Worm (Caenorhabditis elegans): ENCODE results near the gene T03D8.6.

T03D8.6 gene

ce11 chrV:20783642-20784041 is 36.5 kb downstream of the T03D8.6 start:
- TF ChIP-seq snpc-4 (tag; optimal IDR thresholded peaks at IDR 0.05) (no peak), mdl-1 (tag; optimal IDR thresholded peaks at IDR 0.05) (no peak), elt-1 (tag; optimal IDR thresholded peaks at IDR 0.05) (no peak), nhr-23 (tag; optimal IDR thresholded peaks at IDR 0.05) (no peak), nhr-6 (tag; optimal IDR thresholded peaks at IDR 0.05) (no peak), gmeb-1 (tag; optimal IDR thresholded peaks at IDR 0.05) (no peak), F13H6.1 (tag; optimal IDR thresholded peaks at IDR 0.05) (no peak), nhr-11 (tag; optimal IDR thresholded peaks at IDR 0.05) (no peak), lsy-2 (tag; optimal IDR thresholded peaks at IDR 0.05) (no peak), Y55F3AM.14 (GFP tag; optimal IDR thresholded peaks at IDR 0.05) (no peak), ztf-11 (tag; optimal IDR thresholded peaks at IDR 0.05) (no peak), nhr-10 (tag; optimal IDR thresholded peaks at IDR 0.05) (no peak), nhr-25 (tag; optimal IDR thresholded peaks at IDR 0.05) (no peak), lin-13 (GFP tag; optimal IDR thresholded peaks at IDR 0.05) (no peak), lin-39 (tag; optimal IDR thresholded peaks at IDR 0.05) (no peak), peb-1 (tag; optimal IDR thresholded peaks at IDR 0.05) (no peak), elt-3 (tag; optimal IDR thresholded peaks at IDR 0.05) (no peak)

- TF ChIP-seq lsy-2 (tag; optimal IDR thresholded peaks at IDR 0.05) (peak in 1 of 2 experiments; percentile 78), unc-62 (GFP tag; optimal IDR thresholded peaks at IDR 0.05) (no peak), sma-9 (GFP tag; optimal IDR thresholded peaks at IDR 0.05) (peak; percentile 84), sma-9 (tag; optimal IDR thresholded peaks at IDR 0.05) (no peak), skn-1 (tag; optimal IDR thresholded peaks at IDR 0.05) (no peak), nhr-12 (tag; optimal IDR thresholded peaks at IDR 0.05) (no peak), F13H6.1 (tag; optimal IDR thresholded peaks at IDR 0.05) (peak; percentile 69), egl-27 (tag; optimal IDR thresholded peaks at IDR 0.05) (peak; percentile 14), sem-4 (tag; optimal IDR thresholded peaks at IDR 0.05) (peak; percentile 85), elt-3 (tag; optimal IDR thresholded peaks at IDR 0.05) (no peak), nhr-129 (tag; optimal IDR thresholded peaks at IDR 0.05) (peak; percentile 82), alr-1 (tag; optimal IDR thresholded peaks at IDR 0.05) (no peak), elt-1 (tag; optimal IDR thresholded peaks at IDR 0.05) (no peak), lin-13 (GFP tag; optimal IDR thresholded peaks at IDR 0.05) (peak; percentile 46), unc-55 (GFP tag; optimal IDR thresholded peaks at IDR 0.05) (peak; percentile 97), dmd-4 (tag; optimal IDR thresholded peaks at IDR 0.05) (no peak), nhr-237 (tag; optimal IDR thresholded peaks at IDR 0.05) (no peak), mdl-1 (tag; optimal IDR thresholded peaks at IDR 0.05) (peak; percentile 63 to 88), crh-2 (tag; optimal IDR thresholded peaks at IDR 0.05) (peak; percentile 82), C34F6.9 (tag; optimal IDR thresholded peaks at IDR 0.05) (peak; percentile 59), zag-1 (tag; optimal IDR thresholded peaks at IDR 0.05) (peak; percentile 91), ama-1 (optimal IDR thresholded peaks at IDR 0.05) (peak; percentile 42), mbf-1 (tag; optimal IDR thresholded peaks at IDR 0.05) (no peak), snpc-4 (tag; optimal IDR thresholded peaks at IDR 0.05) (peak; percentile 38), fos-1 (tag; optimal IDR thresholded peaks at IDR 0.05) (peak; percentile 14), ZK546.5 (tag; optimal IDR thresholded peaks at IDR 0.05) (no peak), ztf-4 (tag; optimal IDR thresholded peaks at IDR 0.05) (peak; percentile 49), nhr-6 (tag; optimal IDR thresholded peaks at IDR 0.05) (peak; percentile 44), nhr-25 (tag; optimal IDR thresholded peaks at IDR 0.05) (no peak)
These were observed 37.9 kb downstream of the T03D8.6 start for ce11 chrV:20782188-20782587.

- TF ChIP-seq sma-3 (GFP tag; optimal IDR thresholded peaks at IDR 0.05) (no peak), F13H6.1 (tag; optimal IDR thresholded peaks at IDR 0.05) (no peak), dmd-4 (tag; optimal IDR thresholded peaks at IDR 0.05) (no peak), fos-1 (tag; optimal IDR thresholded peaks at IDR 0.05) (no peak), lin-13 (GFP tag; optimal IDR thresholded peaks at IDR 0.05) (no peak), ZK546.5 (tag; optimal IDR thresholded peaks at IDR 0.05) (no peak), unc-62 (GFP tag; optimal IDR thresholded peaks at IDR 0.05) (no peak), Y55F3AM.14 (GFP tag; optimal IDR thresholded peaks at IDR 0.05) (no peak), nhr-23 (tag; optimal IDR thresholded peaks at IDR 0.05) (no peak)
These were observed 38.7 kb downstream of the T03D8.6 start for ce11 chrV:20781346-20781952.

ce11 chrV:20780400-20780799 is 39.7 kb downstream of the T03D8.6 start, which contains the start of gene hif-1:
hif-1 (plus strand) TSS chrV:20780407.
- peak in 1 of 2 experiments; percentile 40 for TF ChIP-seq lsy-2 (tag; optimal IDR thresholded peaks at IDR 0.05)
- no peak for TF ChIP-seq F13H6.1 (tag; optimal IDR thresholded peaks at IDR 0.05)
